Worm (Caenorhabditis elegans) whole organism, early embryonic: Measurements from ENCODE around the gene bli-5.

ENCODE experiments used
- B0310.2 ChIP-seq: sonication (generic microtip); optimal IDR thresholded peaks from 2 replicates; lab custom pipeline; 2016; ENCODE audit warnings: mild to moderate bottlenecking, missing genetic modification characterization, missing compliant biosample characterization
- F13C5.2 ChIP-seq: sonication (generic microtip); optimal IDR thresholded peaks from 2 replicates; lab custom pipeline; 2017; ENCODE audit warnings: mild to moderate bottlenecking, missing genetic modification characterization, inconsistent platforms, missing compliant biosample characterization
- aly-1 ChIP-seq: sonication (generic microtip); optimal IDR thresholded peaks from 2 replicates; lab custom pipeline; 2016; ENCODE audit warnings: missing genetic modification characterization, missing compliant biosample characterization
- ama-1 ChIP-seq: fragments of 150-350 bp; optimal IDR thresholded peaks from 2 replicates; lab custom pipeline; 2014
- ceh-13 ChIP-seq: fragments of 200-800 bp; sonication (Bioruptor generic); optimal IDR thresholded peaks from 2 replicates; lab custom pipeline; 2018; ENCODE audit warnings: mild to moderate bottlenecking, missing genetic modification characterization, missing compliant biosample characterization
- ceh-36 ChIP-seq: sonication (generic microtip); optimal IDR thresholded peaks from 2 replicates; lab custom pipeline; 2016; ENCODE audit warnings: missing genetic modification characterization, inconsistent platforms, missing compliant biosample characterization
- ets-7 ChIP-seq: sonication (generic microtip); optimal IDR thresholded peaks from 2 replicates; lab custom pipeline; 2016; ENCODE audit warnings: missing genotype, missing genetic modification characterization, missing compliant biosample characterization
- flt-1 ChIP-seq: fragments of 200-800 bp; sonication (Bioruptor generic); IDR thresholded peaks from 2 replicates; pipeline ENCODE4 v1.3.6; 2022; ENCODE audit warnings: missing genetic modification characterization, missing compliant biosample characterization
- hmbx-1 ChIP-seq: sonication (generic microtip); optimal IDR thresholded peaks from 2 replicates; lab custom pipeline; 2016; ENCODE audit warnings: mild to moderate bottlenecking, missing genetic modification characterization, missing compliant biosample characterization
- hmg-4 ChIP-seq: fragments of 200-800 bp; sonication (Bioruptor generic); optimal IDR thresholded peaks from 2 replicates; lab custom pipeline; 2018; ENCODE audit warnings: mild to moderate bottlenecking, missing genetic modification characterization, missing compliant biosample characterization
- hnd-1 ChIP-seq: sonication (generic microtip); optimal IDR thresholded peaks from 2 replicates; lab custom pipeline; 2016; ENCODE audit warnings: missing genetic modification characterization, missing compliant biosample characterization
- pes-1 ChIP-seq: fragments of 200-800 bp; sonication (Bioruptor generic); IDR thresholded peaks from 2 replicates; pipeline ENCODE4 v1.3.6; 2022; ENCODE audit warnings: missing genetic modification reagents, missing genetic modification characterization, missing compliant biosample characterization
- scrt-1 ChIP-seq: fragments of 200-800 bp; sonication (Bioruptor generic); IDR thresholded peaks from 2 replicates; pipeline ENCODE4 v1.3.6; 2022; ENCODE audit warnings: missing genetic modification characterization, missing compliant biosample characterization
- sea-1 ChIP-seq: fragments of 200-800 bp; sonication (Bioruptor generic); conservative IDR thresholded peaks from 2 replicates; pipeline ENCODE4 v1.3.6; 2022; ENCODE audit warnings: missing genetic modification characterization, missing compliant biosample characterization
- tbx-11 ChIP-seq: fragments of 200-800 bp; sonication (Bioruptor generic); IDR thresholded peaks from 2 replicates; pipeline ENCODE4 v1.3.6; 2022; ENCODE audit warnings: missing genetic modification characterization, missing compliant biosample characterization
- tbx-37 ChIP-seq: fragments of 200-800 bp; sonication (Bioruptor generic); conservative IDR thresholded peaks from 2 replicates; pipeline ENCODE4 v1.3.6; 2022; ENCODE audit warnings: missing genetic modification reagents, missing genetic modification characterization, missing compliant biosample characterization
- tra-4 ChIP-seq: sonication (generic microtip); optimal IDR thresholded peaks from 2 replicates; lab custom pipeline; 2017; ENCODE audit warnings: missing genetic modification characterization, missing compliant biosample characterization

bli-5 gene

DNA sequence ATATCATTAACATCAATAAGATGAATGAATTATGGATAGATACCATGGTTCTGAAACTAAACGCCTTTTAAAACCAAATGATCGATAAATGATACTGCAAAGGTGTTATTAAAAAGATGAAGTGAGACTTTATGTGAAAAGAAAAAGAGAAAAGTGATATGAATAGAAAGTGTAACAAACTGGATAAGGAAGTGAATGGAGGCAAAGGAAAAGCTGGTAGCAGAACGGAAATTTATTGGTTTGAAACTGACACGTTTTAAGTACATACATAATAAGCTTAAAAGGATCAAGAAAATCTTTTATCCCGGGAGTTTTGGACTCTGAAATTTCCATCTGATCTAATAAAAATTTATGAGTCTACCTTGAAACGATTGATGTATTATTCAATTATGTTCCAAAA is at the start of gene bli-5:
Gene bli-5, minus strand, starts transcription at position 101 of the 400 bp plus-strand sequence.
- TF ChIP-seq flt-1 (GFP tag; lab: Robert Waterston, UW), result no peak
- no peak for TF ChIP-seq ceh-36
- TF ChIP-seq tra-4 (tag; lab: Kevin White, UChicago), result no peak

DNA sequence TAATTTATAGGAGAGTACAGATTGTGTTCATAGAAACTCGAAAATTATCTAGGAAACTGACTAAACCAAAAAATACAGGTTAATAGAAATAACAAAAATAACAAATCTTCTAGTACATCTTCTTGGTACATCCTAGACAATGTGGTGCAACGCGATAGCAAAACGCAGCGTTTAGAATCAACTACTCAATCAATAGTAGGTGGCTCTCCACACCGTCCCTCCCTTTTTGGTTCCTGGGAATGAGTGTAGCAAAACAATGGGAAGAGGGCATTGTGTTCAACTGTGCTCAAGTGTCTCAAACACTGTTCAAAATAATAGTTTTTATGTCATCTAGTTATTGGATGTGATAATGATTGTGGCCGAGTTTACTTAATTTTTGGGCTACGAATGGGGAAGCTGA is 47.1 kb upstream of the bli-5 start, which contains the start of gene T27E9.6:
Gene T27E9.6, minus strand, starts transcription at position 101 of the 400 bp plus-strand sequence.
- TF ChIP-seq B0310.2 (no peak), tra-4 (tag; lab: Kevin White, UChicago) (no peak), F13C5.2 (tag; lab: Kevin White, UChicago) (no peak), hmg-4 (GFP tag; lab: Kevin White, UChicago) (no peak), scrt-1 (no peak), ama-1 (lab: Kevin White, UChicago) (no peak), tbx-37 (GFP tag; lab: Robert Waterston, UW) (no peak), ceh-36 (no peak), pes-1 (GFP tag; lab: Robert Waterston, UW) (no peak), hnd-1 (tag; lab: Kevin White, UChicago) (no peak), ets-7 (tag; lab: Kevin White, UChicago) (no peak), sea-1 (no peak), aly-1 (no peak), flt-1 (GFP tag; lab: Robert Waterston, UW) (no peak), tbx-11 (GFP tag; lab: Robert Waterston, UW) (no peak), ceh-13 (no peak)

DNA sequence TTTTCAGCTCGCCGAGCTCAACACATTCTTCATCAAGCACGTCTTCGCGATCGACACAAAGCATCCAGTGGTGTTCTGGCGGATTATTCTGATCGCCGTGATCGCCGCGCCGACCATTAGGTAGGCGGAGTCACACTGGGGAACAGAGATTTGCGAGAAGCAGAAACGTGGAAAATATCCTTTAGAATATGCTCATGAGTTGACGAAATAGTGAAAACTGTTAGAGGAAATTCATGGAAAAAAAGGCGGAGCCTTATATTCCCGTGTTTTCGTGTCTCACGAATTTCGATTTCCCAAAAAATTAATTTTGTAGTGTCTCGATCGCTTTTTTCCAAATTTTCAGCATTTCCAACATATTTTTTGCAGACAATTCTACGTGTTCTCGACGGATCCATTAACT is 44.9 kb upstream of the bli-5 start:
- TF ChIP-seq aly-1, result no peak
- peak; percentile 21; the same call in 1 of the 2 replicates for TF ChIP-seq tbx-37 (GFP tag; lab: Robert Waterston, UW)
- no peak for TF ChIP-seq hmg-4 (GFP tag; lab: Kevin White, UChicago)

DNA sequence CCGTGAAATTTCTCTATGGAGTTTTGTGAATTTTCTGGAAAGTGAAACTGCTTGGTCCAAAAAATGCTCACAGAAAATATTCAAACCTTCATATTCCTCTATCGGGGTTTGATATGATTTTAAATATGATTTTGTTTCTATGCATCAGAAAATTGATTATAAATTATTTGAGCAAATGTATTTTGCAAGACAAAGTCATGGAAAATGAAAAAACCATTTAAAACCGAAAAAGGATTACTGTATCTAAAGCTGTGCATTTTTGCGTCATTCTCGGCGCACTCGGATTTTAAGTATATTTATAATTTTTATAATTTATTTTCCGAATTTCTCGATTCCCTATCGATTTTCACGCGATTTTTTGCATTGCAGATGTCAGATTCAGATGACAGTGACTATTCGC is 41.9 kb upstream of the bli-5 start, which contains the start of gene pssy-2:
Gene pssy-2, plus strand, starts transcription at position 301 of the 400 bp plus-strand sequence.
- no peak for TF ChIP-seq tbx-11 (GFP tag; lab: Robert Waterston, UW)
- no peak for TF ChIP-seq hmg-4 (GFP tag; lab: Kevin White, UChicago)
- TF ChIP-seq tbx-37 (GFP tag; lab: Robert Waterston, UW), result no peak
- TF ChIP-seq flt-1 (GFP tag; lab: Robert Waterston, UW), result no peak
- TF ChIP-seq aly-1, result no peak
- no peak for TF ChIP-seq hnd-1 (tag; lab: Kevin White, UChicago)
- no peak for TF ChIP-seq scrt-1
- no peak for TF ChIP-seq ceh-13
- no peak for TF ChIP-seq sea-1
- TF ChIP-seq ets-7 (tag; lab: Kevin White, UChicago), result no peak
- TF ChIP-seq tra-4 (tag; lab: Kevin White, UChicago), result no peak
- no peak for TF ChIP-seq B0310.2
- no peak for TF ChIP-seq ceh-36
- no peak for TF ChIP-seq pes-1 (GFP tag; lab: Robert Waterston, UW)
- no peak for TF ChIP-seq F13C5.2 (tag; lab: Kevin White, UChicago)
- no peak for TF ChIP-seq hmbx-1 (tag; lab: Kevin White, UChicago)
- TF ChIP-seq ama-1 (lab: Kevin White, UChicago), result no peak

DNA sequence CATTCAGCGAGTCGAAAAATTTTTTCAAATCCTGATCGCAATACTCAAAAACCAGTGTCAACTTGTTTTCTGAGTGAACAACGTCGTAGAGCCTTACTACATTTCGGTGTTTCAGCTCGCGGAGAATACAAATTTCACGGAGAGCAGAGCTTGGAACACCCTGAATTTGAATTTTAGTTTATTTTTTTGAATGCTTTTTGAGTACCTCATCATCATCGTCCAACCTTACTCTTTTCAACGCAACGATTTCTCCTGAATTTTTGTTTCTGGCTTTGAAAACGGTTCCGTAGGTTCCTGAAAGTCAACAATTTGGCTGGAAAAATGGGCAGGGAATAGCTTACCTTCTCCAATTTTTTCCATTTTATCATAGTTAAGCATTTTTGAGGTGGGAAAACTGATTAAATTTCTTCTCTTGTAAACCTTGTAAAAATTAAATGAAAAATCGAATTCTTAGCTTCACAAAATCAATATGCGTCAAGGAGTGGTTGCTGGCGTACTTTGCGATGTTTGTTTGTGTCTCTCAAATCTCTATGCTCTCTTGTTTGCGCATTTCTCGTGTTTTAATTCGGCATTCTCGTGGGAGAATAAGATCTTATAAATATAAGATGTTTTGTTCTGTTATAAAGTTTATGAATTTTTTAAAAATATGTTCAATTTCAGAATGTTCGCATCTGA is 36.5 kb upstream of the bli-5 start, which contains the start of gene cdk-5:
Gene cdk-5, minus strand, starts transcription at position 425 of the 675 bp plus-strand sequence.
- TF ChIP-seq sea-1, result no peak
- TF ChIP-seq ceh-36, result no peak
- no peak for TF ChIP-seq ama-1 (lab: Kevin White, UChicago)
- TF ChIP-seq hmbx-1 (tag; lab: Kevin White, UChicago), result no peak
- TF ChIP-seq hmg-4 (GFP tag; lab: Kevin White, UChicago), result no peak
- TF ChIP-seq aly-1, result no peak
- no peak for TF ChIP-seq tbx-37 (GFP tag; lab: Robert Waterston, UW)
- TF ChIP-seq flt-1 (GFP tag; lab: Robert Waterston, UW), result no peak
- no peak for TF ChIP-seq B0310.2
- TF ChIP-seq scrt-1, result no peak
- TF ChIP-seq hnd-1 (tag; lab: Kevin White, UChicago), result no peak
- TF ChIP-seq tra-4 (tag; lab: Kevin White, UChicago), result no peak
- TF ChIP-seq ceh-13, result no peak
- no peak for TF ChIP-seq tbx-11 (GFP tag; lab: Robert Waterston, UW)
- TF ChIP-seq F13C5.2 (tag; lab: Kevin White, UChicago), result no peak
- TF ChIP-seq ets-7 (tag; lab: Kevin White, UChicago), result no peak
- TF ChIP-seq pes-1 (GFP tag; lab: Robert Waterston, UW), result no peak

DNA sequence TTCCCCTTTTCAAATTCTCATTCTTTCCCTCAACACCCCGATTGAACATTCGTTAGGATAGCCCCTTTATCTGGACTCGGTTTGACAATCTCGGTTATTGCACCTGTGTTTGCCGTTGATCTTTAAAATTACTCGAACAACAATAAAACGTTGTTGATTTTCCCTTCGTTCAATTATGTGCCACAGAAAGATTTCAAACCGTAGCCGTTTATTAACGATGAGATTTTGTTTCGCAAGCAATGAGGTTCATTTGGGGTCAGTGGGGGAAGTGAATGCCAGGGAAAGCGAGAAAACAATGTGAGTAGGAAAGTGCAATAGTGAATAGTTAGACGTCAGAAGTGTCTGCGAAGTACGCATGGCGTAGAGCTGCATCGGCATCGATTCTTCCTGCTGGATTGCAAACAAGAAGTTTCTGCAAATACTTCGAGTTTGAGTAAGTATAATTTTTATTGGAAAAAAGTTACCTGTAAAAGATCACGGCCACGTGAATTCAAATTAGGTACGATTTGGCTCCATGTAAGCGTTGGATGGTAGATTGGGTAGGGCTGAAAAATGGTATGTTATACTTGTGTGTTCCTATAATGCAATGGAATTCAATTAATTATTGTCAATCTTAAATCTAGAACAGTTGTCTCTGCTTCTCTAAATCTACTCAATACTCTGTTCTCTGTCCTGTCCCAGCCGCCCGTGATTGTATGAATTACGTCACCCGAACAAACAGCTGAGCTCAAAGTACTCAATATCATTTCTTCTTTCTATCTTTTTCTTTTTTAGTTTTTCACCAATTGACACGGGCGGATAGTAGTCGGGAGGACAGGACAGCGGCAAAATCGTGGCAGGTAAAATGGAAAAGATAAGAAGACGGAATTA is 35.2 kb upstream of the bli-5 start, which contains the start of gene kel-3:
Gene kel-3, plus strand, starts transcription at position 328 of the 870 bp plus-strand sequence.
- TF ChIP-seq ceh-13 (no peak), ama-1 (lab: Kevin White, UChicago) (peak; percentile 62), flt-1 (GFP tag; lab: Robert Waterston, UW) (no peak), ets-7 (tag; lab: Kevin White, UChicago) (no peak), tbx-37 (GFP tag; lab: Robert Waterston, UW) (no peak)
